Fruit fly (Drosophila melanogaster): ENCODE data around the gene CG15005.

CG15005 gene

DNA sequence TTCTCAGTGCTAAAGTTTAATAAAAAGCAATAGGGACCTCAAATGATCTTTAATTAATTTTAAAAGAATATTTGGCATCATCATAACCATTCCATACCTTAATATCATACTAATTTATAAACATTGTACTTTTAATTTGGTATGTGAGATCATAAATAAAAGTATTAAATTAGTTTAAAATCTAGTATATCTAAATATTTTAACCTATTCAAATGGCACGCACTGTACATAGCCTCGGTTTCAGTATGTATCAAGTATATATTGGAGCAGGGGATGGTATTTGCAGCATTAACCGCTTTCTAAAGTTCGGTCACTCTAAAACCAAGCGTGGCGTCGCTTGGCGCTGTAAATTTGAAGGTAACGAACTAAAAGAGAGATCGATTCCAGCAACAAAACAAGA is 38.3 kb upstream of the CG15005 start, which contains the start of gene pav (continued):
- TF ChIP-seq CG9437 (GFP tag; optimal IDR thresholded peaks at IDR 0.05) (no peak), yki (optimal IDR thresholded peaks at IDR 0.05) (no peak), da (GFP tag; optimal IDR thresholded peaks at IDR 0.05) (no peak), kay (GFP tag; optimal IDR thresholded peaks at IDR 0.05) (no peak), CG9876 (GFP tag; optimal IDR thresholded peaks at IDR 0.05) (no peak), Meics (GFP tag; optimal IDR thresholded peaks at IDR 0.05) (no peak), Neu2 (GFP tag; optimal IDR thresholded peaks at IDR 0.05; ENCODE audit: borderline replicate concordance) (no peak), CG11696 (GFP tag; IDR thresholded peaks at IDR 0.05) (peak; percentile 97), pnt (GFP tag; optimal IDR thresholded peaks at IDR 0.05) (no peak), peb (GFP tag; IDR thresholded peaks at IDR 0.05) (no peak), CoRest (tag; optimal IDR thresholded peaks at IDR 0.05) (peak; percentile 70), CkIIα-i1 (GFP tag; IDR thresholded peaks at IDR 0.05) (no peak), D19A (tag; optimal IDR thresholded peaks at IDR 0.05) (peak; percentile 61), Mes4 (GFP tag; optimal IDR thresholded peaks at IDR 0.05) (no peak), bcd (GFP tag; optimal IDR thresholded peaks at IDR 0.05) (no peak), CG13624 (GFP tag; optimal IDR thresholded peaks at IDR 0.05) (no peak), CG34224 (GFP tag; IDR thresholded peaks at IDR 0.05; ENCODE audit: partially characterized antibody) (no peak), CG17829 (tag; optimal IDR thresholded peaks at IDR 0.05) (peak; percentile 62), CG15696 (tag; optimal IDR thresholded peaks at IDR 0.05) (peak; percentile 11), C15 (GFP tag; IDR thresholded peaks at IDR 0.05) (no peak), ftz-f1 (GFP tag; optimal IDR thresholded peaks at IDR 0.05) (peak; percentile 46), CG4617 (GFP tag; optimal IDR thresholded peaks at IDR 0.05; ENCODE audit: borderline replicate concordance) (peak; percentile 31), sob (GFP tag; IDR thresholded peaks at IDR 0.05) (peak; percentile 49), Eip74EF (GFP tag; optimal IDR thresholded peaks at IDR 0.05) (no peak), Dfd (GFP tag; optimal IDR thresholded peaks at IDR 0.05) (no peak), tin (GFP tag; optimal IDR thresholded peaks at IDR 0.05) (peak; percentile 28), CG12769 (tag; optimal IDR thresholded peaks at IDR 0.05) (no peak), CTCF (GFP tag; optimal IDR thresholded peaks at IDR 0.05) (no peak), CG16815 (GFP tag; optimal IDR thresholded peaks at IDR 0.05) (no peak), esg (GFP tag; conservative IDR thresholded peaks at IDR 0.05) (no peak), CG8281 (tag; optimal IDR thresholded peaks at IDR 0.05) (no peak), dati (GFP tag; IDR thresholded peaks at IDR 0.05) (no peak), kah (GFP tag; optimal IDR thresholded peaks at IDR 0.05) (no peak), CG4854 (GFP tag; optimal IDR thresholded peaks at IDR 0.05) (no peak), D19B (GFP tag; optimal IDR thresholded peaks at IDR 0.05) (peak; percentile 86), CG16813 (GFP tag; IDR thresholded peaks at IDR 0.05; ENCODE audit: partially characterized antibody) (no peak), CG2116 (GFP tag; optimal IDR thresholded peaks at IDR 0.05) (peak; percentile 4), CG10431 (GFP tag; optimal IDR thresholded peaks at IDR 0.05) (no peak), MBD-R2 (GFP tag; IDR thresholded peaks at IDR 0.05) (peak; percentile 63; the same call in 1 of the 2 replicates), CG18476 (GFP tag; optimal IDR thresholded peaks at IDR 0.05) (peak; percentile 16), CG13296 (GFP tag; optimal IDR thresholded peaks at IDR 0.05) (no peak), CG32767 (GFP tag; IDR thresholded peaks at IDR 0.05) (no peak), CHES-1-like (GFP tag; optimal IDR thresholded peaks at IDR 0.05) (no peak), slbo (GFP tag; IDR thresholded peaks at IDR 0.05) (peak; percentile 40; the same call in 1 of the 2 replicates), CG4328 (GFP tag; optimal IDR thresholded peaks at IDR 0.05) (no peak), Jarid2 (GFP tag; optimal IDR thresholded peaks at IDR 0.05) (no peak), ab (GFP tag; optimal IDR thresholded peaks at IDR 0.05) (no peak), mld (GFP tag; IDR thresholded peaks at IDR 0.05; ENCODE audit: partially characterized antibody) (no peak), CG4404 (GFP tag; IDR thresholded peaks at IDR 0.05) (no peak), vnd (GFP tag; IDR thresholded peaks at IDR 0.05; ENCODE audit: partially characterized antibody) (no peak), CG3847 (GFP tag; IDR thresholded peaks at IDR 0.05) (peak; percentile 63; the same call in 1 of the 2 replicates), Nf-YC (tag; optimal IDR thresholded peaks at IDR 0.05) (no peak)
